Fruit fly (Drosophila melanogaster) whole organism, prepupa: ENCODE measurements around the gene CG42714.

Source experiments
- Blimp-1 ChIP-seq: fragments of 200-800 bp; sonication (Bioruptor generic); optimal IDR thresholded peaks from 3 replicates; lab custom pipeline; 2017; ENCODE audit warnings: missing biosample characterization, missing genetic modification characterization, mild to moderate bottlenecking, moderate library complexity, missing genetic modification reagents
- CG15336 ChIP-seq: fragments of 200-800 bp; sonication (Bioruptor generic); IDR thresholded peaks from 2 replicates; pipeline ENCODE4 v1.3.6; 2022; ENCODE audit warnings: missing biosample characterization, missing genetic modification characterization
- pdm3 ChIP-seq: fragments of 200-800 bp; sonication (Bioruptor generic); optimal IDR thresholded peaks from 3 replicates; lab custom pipeline; 2016; ENCODE audit warnings: missing biosample characterization, missing genetic modification characterization

- TF ChIP-seq Blimp-1 (GFP tag; lab: Kevin White, UChicago) (no peak), pdm3 (GFP tag; lab: Kevin White, UChicago) (no peak), CG15336 (no peak)
Observed at dm6 chr3L:6234035-6234434, at the start of gene CG42714.
